Fruit fly (Drosophila melanogaster) whole organism, prepupa: Measurements from ENCODE around the gene CG45486.
"Not testable (repeated sequence)": the region's sequence is repeated elsewhere in the genome, so short reads cannot be mapped to it uniquely, and the experiment has no call there.

Source experiments
- CG34406 ChIP-seq: fragments of 200-800 bp; sonication (Bioruptor generic); optimal IDR thresholded peaks from 3 replicates; lab custom pipeline; 2016; ENCODE audit warnings: missing biosample characterization, missing genetic modification characterization
- CG8319 ChIP-seq: fragments of 200-800 bp; sonication (Bioruptor generic); optimal IDR thresholded peaks from 3 replicates; lab custom pipeline; 2016; ENCODE audit warnings: missing biosample characterization, missing genetic modification characterization

DNA sequence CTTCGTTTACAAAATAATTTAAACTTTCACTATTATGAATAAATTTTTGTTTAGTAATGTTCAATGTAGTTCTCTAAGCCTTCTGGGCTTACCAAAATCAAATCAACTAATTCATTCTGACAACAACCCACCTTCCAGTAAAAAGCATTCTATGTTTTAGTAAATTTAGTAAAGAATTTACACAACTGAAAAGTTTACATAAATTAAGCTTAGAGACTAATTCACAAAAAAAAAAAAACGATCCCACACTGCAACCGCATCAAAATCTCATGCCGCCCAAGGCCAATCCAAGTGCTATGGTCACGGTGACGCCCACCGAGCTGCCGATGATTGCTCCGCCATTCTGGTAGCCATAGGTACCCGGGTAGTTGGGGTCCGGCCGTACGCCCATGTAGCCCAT is 10.4 kb upstream of the CG45486 start, which contains the start of gene CG45488:
- TF ChIP-seq CG34406, CG8319 (GFP tag; lab: Kevin White, UChicago): not testable (repeated sequence)
